Worm (Caenorhabditis elegans) whole organism, late embryonic: Measurements from ENCODE around the gene nhr-258.

Experiments
- C38D4.7 ChIP-seq: fragments of 200-800 bp; sonication (Bioruptor generic); optimal IDR thresholded peaks from 2 replicates; lab custom pipeline; 2018; ENCODE audit warnings: mild to moderate bottlenecking, missing genetic modification characterization, moderate library complexity, missing compliant biosample characterization
- K09A11.1 ChIP-seq: sonication (generic microtip); optimal IDR thresholded peaks from 2 replicates; lab custom pipeline; 2017; ENCODE audit warnings: antibody characterized with exemption, mild to moderate bottlenecking, missing genetic modification characterization, missing compliant biosample characterization; ENCODE audit not compliant: insufficient read depth
- Y22D7AL.16 ChIP-seq: sonication (generic microtip); optimal IDR thresholded peaks from 2 replicates; lab custom pipeline; 2016; ENCODE audit warnings: missing genetic modification characterization, missing compliant biosample characterization
- ahr-1 ChIP-seq: sonication (generic microtip); optimal IDR thresholded peaks from 2 replicates; lab custom pipeline; 2016; ENCODE audit warnings: missing genetic modification characterization, missing compliant biosample characterization
- ama-1 ChIP-seq: fragments of 150-350 bp; optimal IDR thresholded peaks from 2 replicates; lab custom pipeline; 2014
- ceh-19 ChIP-seq: fragments of 200-800 bp; sonication (Bioruptor generic); optimal IDR thresholded peaks from 2 replicates; lab custom pipeline; 2018; ENCODE audit warnings: mild to moderate bottlenecking, missing genetic modification characterization, missing compliant biosample characterization
- ceh-2 ChIP-seq: sonication (generic microtip); optimal IDR thresholded peaks from 2 replicates; lab custom pipeline; 2016; ENCODE audit warnings: missing genotype, missing genetic modification characterization, missing compliant biosample characterization
- ceh-22 ChIP-seq: sonication (generic microtip); optimal IDR thresholded peaks from 2 replicates; lab custom pipeline; 2017; ENCODE audit warnings: missing biosample characterization, missing genetic modification characterization
- ceh-48 ChIP-seq: sonication (generic microtip); optimal IDR thresholded peaks from 2 replicates; lab custom pipeline; 2016; ENCODE audit warnings: missing genetic modification characterization, inconsistent platforms, missing compliant biosample characterization
- ceh-6 ChIP-seq: fragments of 200-800 bp; sonication (Bioruptor generic); optimal IDR thresholded peaks from 2 replicates; lab custom pipeline; 2018; ENCODE audit warnings: mild to moderate bottlenecking, missing genetic modification characterization, missing compliant biosample characterization
- dmd-4 ChIP-seq: sonication (generic microtip); optimal IDR thresholded peaks from 2 replicates; lab custom pipeline; 2016; ENCODE audit warnings: borderline replicate concordance, missing genetic modification characterization, missing compliant biosample characterization
- elt-2 ChIP-seq: sonication (generic microtip); optimal IDR thresholded peaks from 2 replicates; lab custom pipeline; 2016; ENCODE audit warnings: missing genetic modification reagents, missing genetic modification characterization, missing compliant biosample characterization
- elt-4 ChIP-seq: sonication (generic microtip); optimal IDR thresholded peaks from 2 replicates; lab custom pipeline; 2016; ENCODE audit warnings: missing genetic modification characterization, missing compliant biosample characterization
- ets-4 ChIP-seq: sonication (generic microtip); optimal IDR thresholded peaks from 2 replicates; lab custom pipeline; 2016; ENCODE audit warnings: missing genetic modification characterization, missing compliant biosample characterization
- gmeb-2 ChIP-seq: sonication (generic microtip); optimal IDR thresholded peaks from 2 replicates; lab custom pipeline; 2016; ENCODE audit warnings: missing genetic modification characterization, inconsistent platforms, missing compliant biosample characterization
- hlh-15 ChIP-seq: sonication (generic microtip); optimal IDR thresholded peaks from 2 replicates; lab custom pipeline; 2016; ENCODE audit warnings: missing genetic modification characterization, missing compliant biosample characterization
- hlh-6 ChIP-seq: sonication (generic microtip); optimal IDR thresholded peaks from 2 replicates; lab custom pipeline; 2016; ENCODE audit warnings: missing genotype, missing genetic modification characterization, missing compliant biosample characterization
- hlh-8 ChIP-seq: sonication (generic microtip); optimal IDR thresholded peaks from 2 replicates; lab custom pipeline; 2016; ENCODE audit warnings: missing genotype, missing genetic modification characterization, missing compliant biosample characterization
- lim-6 ChIP-seq: sonication (generic microtip); optimal IDR thresholded peaks from 2 replicates; lab custom pipeline; 2016; ENCODE audit warnings: missing genetic modification characterization, missing compliant biosample characterization
- madf-2 ChIP-seq: sonication (generic microtip); optimal IDR thresholded peaks from 2 replicates; lab custom pipeline; 2017; ENCODE audit warnings: missing genetic modification characterization, missing compliant biosample characterization
- nfya-1 ChIP-seq: sonication (generic microtip); optimal IDR thresholded peaks from 2 replicates; lab custom pipeline; 2017; ENCODE audit warnings: missing genetic modification characterization, mild to moderate bottlenecking, missing compliant biosample characterization, antibody characterized with exemption, moderate library complexity
- nhr-11 ChIP-seq: fragments of 150-350 bp; optimal IDR thresholded peaks from 2 replicates; lab custom pipeline; 2014; ENCODE audit warnings: missing biosample characterization, missing genetic modification characterization
- nhr-232 ChIP-seq: sonication (generic microtip); optimal IDR thresholded peaks from 2 replicates; lab custom pipeline; 2016; ENCODE audit warnings: missing genetic modification characterization, missing compliant biosample characterization
- npax-4 ChIP-seq: sonication (generic microtip); optimal IDR thresholded peaks from 2 replicates; lab custom pipeline; 2016; ENCODE audit warnings: missing genetic modification characterization, missing compliant biosample characterization
- pat-9 ChIP-seq: fragments of 200-800 bp; sonication (Bioruptor generic); optimal IDR thresholded peaks from 2 replicates; lab custom pipeline; 2018; ENCODE audit warnings: mild to moderate bottlenecking, missing genetic modification characterization, moderate library complexity, missing compliant biosample characterization
- pax-1 ChIP-seq: fragments of 150-350 bp; optimal IDR thresholded peaks from 2 replicates; lab custom pipeline; 2014; ENCODE audit warnings: missing biosample characterization, missing genetic modification characterization
- pha-4 ChIP-seq: fragments of 150-350 bp; optimal IDR thresholded peaks from 2 replicates; lab custom pipeline; 2018; ENCODE audit warnings: missing biosample characterization, missing genetic modification reagents, missing genetic modification characterization
- pqm-1 ChIP-seq: sonication (generic microtip); optimal IDR thresholded peaks from 2 replicates; lab custom pipeline; 2016; ENCODE audit warnings: missing genetic modification characterization, missing compliant biosample characterization
- pros-1 ChIP-seq: fragments of 150-350 bp; optimal IDR thresholded peaks from 2 replicates; lab custom pipeline; 2014; ENCODE audit warnings: missing biosample characterization, missing genetic modification reagents, missing genetic modification characterization
- ref-2 ChIP-seq: sonication (generic microtip); optimal IDR thresholded peaks from 2 replicates; lab custom pipeline; 2016; ENCODE audit warnings: missing genetic modification characterization, missing compliant biosample characterization
- sdc-2 ChIP-seq: sonication (generic microtip); optimal IDR thresholded peaks from 2 replicates; lab custom pipeline; 2016; ENCODE audit warnings: missing genotype, missing genetic modification characterization, missing compliant biosample characterization
- sox-2 ChIP-seq: fragments of 200-800 bp; sonication (Bioruptor generic); IDR thresholded peaks from 2 replicates; pipeline ENCODE4 v1.3.6; 2022; ENCODE audit warnings: missing genetic modification reagents, missing genetic modification characterization, missing compliant biosample characterization
- sox-4 ChIP-seq: sonication (generic microtip); optimal IDR thresholded peaks from 2 replicates; lab custom pipeline; 2017; ENCODE audit warnings: mild to moderate bottlenecking, missing genetic modification characterization, inconsistent platforms, missing compliant biosample characterization
- syd-9 ChIP-seq: sonication (generic microtip); optimal IDR thresholded peaks from 2 replicates; lab custom pipeline; 2016; ENCODE audit warnings: mild to moderate bottlenecking, missing genetic modification characterization, moderate library complexity, missing compliant biosample characterization
- tbx-2 ChIP-seq: sonication (generic microtip); optimal IDR thresholded peaks from 2 replicates; lab custom pipeline; 2016; ENCODE audit warnings: missing genetic modification characterization, missing compliant biosample characterization
- unc-86 ChIP-seq: sonication (generic microtip); optimal IDR thresholded peaks from 2 replicates; lab custom pipeline; 2016; ENCODE audit warnings: missing genetic modification characterization, missing compliant biosample characterization
- zip-5 ChIP-seq: sonication (generic microtip); optimal IDR thresholded peaks from 2 replicates; lab custom pipeline; 2016; ENCODE audit warnings: missing genetic modification characterization, missing compliant biosample characterization
- ztf-16 ChIP-seq: sonication (generic microtip); optimal IDR thresholded peaks from 2 replicates; lab custom pipeline; 2017; ENCODE audit warnings: missing genetic modification characterization, missing compliant biosample characterization

The nhr-258 gene

DNA sequence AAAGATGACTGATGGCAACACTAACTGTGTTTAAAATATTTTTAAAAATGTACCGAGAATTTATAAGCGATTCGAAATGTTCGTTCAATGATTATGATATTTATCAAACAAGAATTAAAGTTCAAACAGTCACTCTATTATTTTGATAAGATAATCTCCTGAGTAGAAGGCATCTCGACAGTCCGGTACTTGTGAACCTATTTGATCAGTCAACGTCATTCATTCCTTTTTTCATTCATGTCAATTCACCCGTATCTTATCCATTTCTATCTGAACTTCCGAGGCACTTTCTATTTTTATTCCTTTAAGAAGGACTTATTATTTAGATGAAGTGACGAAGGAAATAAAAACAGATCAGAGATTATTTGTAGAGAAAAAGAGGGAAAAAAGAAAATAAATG is at the start of gene nhr-258:
TSS of gene nhr-258 (plus strand) at position 365 of the 400 bp plus-strand sequence.
- TF ChIP-seq ztf-16: no peak
- TF ChIP-seq hlh-6 (tag; lab: Kevin White, UChicago): no peak
- no peak for TF ChIP-seq lim-6 (tag; lab: Kevin White, UChicago)
- no peak for TF ChIP-seq ceh-6 (GFP tag; lab: Kevin White, UChicago)
- TF ChIP-seq Y22D7AL.16: no peak
- no peak for TF ChIP-seq madf-2
- TF ChIP-seq pros-1: no peak
- no peak for TF ChIP-seq pha-4
- TF ChIP-seq ref-2 (tag; lab: Kevin White, UChicago): no peak
- no peak for TF ChIP-seq ahr-1 (tag; lab: Kevin White, UChicago)
- no peak for TF ChIP-seq syd-9 (tag; lab: Kevin White, UChicago)
- no peak for TF ChIP-seq ceh-22 (tag; lab: Kevin White, UChicago)
- no peak for TF ChIP-seq K09A11.1
- no peak for TF ChIP-seq sox-2 (GFP tag; lab: Robert Waterston, UW)
- no peak for TF ChIP-seq pqm-1 (tag; lab: Kevin White, UChicago)
- TF ChIP-seq ets-4: no peak

DNA sequence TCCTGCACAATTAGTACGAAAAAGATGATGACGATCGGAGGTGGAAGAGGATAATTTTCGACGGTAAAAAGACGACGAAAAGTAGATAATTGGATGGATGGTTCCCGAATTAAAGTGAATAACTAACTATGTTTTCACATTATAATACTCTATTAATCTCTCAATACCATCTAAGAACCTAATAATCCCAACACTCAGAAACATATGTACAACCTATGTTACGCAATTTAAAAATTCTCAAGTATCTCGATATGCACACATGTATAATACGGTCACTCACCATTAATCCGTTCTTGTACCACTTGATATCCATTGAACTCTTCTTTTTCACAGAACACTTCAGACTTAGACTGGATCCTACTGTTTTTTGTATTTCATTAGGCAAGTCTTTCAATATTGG is 44.0 kb upstream of the nhr-258 start:
- TF ChIP-seq sox-4 (tag; lab: Kevin White, UChicago): no peak
- TF ChIP-seq ceh-2: no peak
- TF ChIP-seq hlh-8 (tag; lab: Kevin White, UChicago): no peak
- TF ChIP-seq ceh-22 (tag; lab: Kevin White, UChicago): no peak
- no peak for TF ChIP-seq hlh-15
- no peak for TF ChIP-seq ref-2 (tag; lab: Kevin White, UChicago)
- TF ChIP-seq dmd-4: no peak
- no peak for TF ChIP-seq ztf-16

DNA sequence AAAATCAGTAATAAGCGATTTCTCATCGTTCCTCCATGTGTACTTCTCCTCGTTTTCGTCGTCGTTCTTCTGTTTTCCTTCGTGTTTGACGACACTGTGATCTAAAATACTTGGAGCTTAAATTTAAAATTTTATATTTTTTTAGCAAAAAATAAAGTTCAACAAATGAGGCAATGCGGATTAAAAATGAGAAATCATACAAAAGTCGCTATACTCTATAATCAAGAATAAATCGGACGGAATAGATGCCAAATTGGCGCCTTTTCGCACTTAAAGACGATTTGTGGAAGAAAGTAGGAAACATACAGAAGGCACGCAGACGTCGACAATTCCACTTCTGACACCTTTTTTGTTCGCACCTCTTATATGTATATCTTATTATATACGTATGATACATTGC is 40.7 kb upstream of the nhr-258 start, which contains the start of gene rig-4:
TSS of gene rig-4 (minus strand) at position 101 of the 400 bp plus-strand sequence.
- no peak for TF ChIP-seq elt-2 (tag; lab: Kevin White, UChicago)
- TF ChIP-seq npax-4 (tag; lab: Kevin White, UChicago): no peak
- no peak for TF ChIP-seq ceh-19 (GFP tag; lab: Kevin White, UChicago)
- no peak for TF ChIP-seq nhr-232 (tag; lab: Kevin White, UChicago)
- no peak for TF ChIP-seq zip-5
- TF ChIP-seq ztf-16: no peak

DNA sequence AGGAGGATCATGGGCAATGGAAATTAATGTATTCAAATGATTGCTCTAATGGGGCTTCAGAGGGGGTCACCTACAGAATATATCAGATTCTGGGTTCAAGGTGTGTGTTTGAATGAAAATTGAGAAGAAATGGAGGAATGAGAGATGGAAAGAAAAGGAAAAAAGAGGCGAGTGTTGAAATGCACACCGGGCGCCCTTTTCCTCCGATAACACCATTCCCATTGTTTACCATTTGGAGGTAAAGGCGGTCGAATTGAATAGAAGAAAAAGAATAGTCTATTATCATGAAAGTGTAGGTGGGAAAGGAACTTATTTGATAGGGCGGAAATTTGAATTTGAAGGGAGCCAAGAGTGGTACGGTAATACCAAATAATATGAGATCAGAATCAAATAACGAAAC is 39.4 kb upstream of the nhr-258 start:
- no peak for TF ChIP-seq ama-1
- TF ChIP-seq gmeb-2 (tag; lab: Kevin White, UChicago): no peak
- TF ChIP-seq pat-9 (tag; lab: Kevin White, UChicago): no peak
- no peak for TF ChIP-seq lim-6 (tag; lab: Kevin White, UChicago)
- no peak for TF ChIP-seq nhr-232 (tag; lab: Kevin White, UChicago)
- TF ChIP-seq nfya-1: no peak
- TF ChIP-seq unc-86 (tag; lab: Kevin White, UChicago): no peak
- no peak for TF ChIP-seq K09A11.1

ce11 chrIV:8006161-8006560 is 38.6 kb upstream of the nhr-258 start:
- TF ChIP-seq tbx-2 (tag; lab: Kevin White, UChicago) (no peak), hlh-6 (tag; lab: Kevin White, UChicago) (no peak)

DNA sequence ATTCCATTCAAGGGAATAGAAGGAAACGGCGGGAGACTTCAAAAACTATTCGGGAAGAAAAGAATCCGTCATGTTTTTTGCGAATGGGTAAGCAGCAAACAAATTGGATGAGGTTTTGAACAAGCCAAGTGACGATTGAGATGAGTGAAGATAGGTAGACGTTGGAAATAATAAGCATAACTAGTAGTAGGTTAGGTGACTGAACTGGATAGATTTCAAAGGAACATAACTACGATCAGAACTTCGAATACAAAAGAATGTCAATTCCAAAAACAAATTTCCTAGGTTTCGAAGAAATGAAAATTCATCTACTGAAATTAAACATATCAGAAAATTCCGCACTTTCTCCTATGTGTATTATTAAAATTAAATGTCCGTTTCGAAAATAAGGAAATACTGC is 37.2 kb upstream of the nhr-258 start:
- TF ChIP-seq C38D4.7 (GFP tag; lab: Kevin White, UChicago) (no peak), nhr-11 (tag; lab: Kevin White, UChicago) (no peak), pax-1 (tag; lab: Kevin White, UChicago) (no peak), K09A11.1 (no peak), lim-6 (tag; lab: Kevin White, UChicago) (no peak), syd-9 (tag; lab: Kevin White, UChicago) (no peak), sdc-2 (tag; lab: Kevin White, UChicago) (no peak), elt-4 (tag; lab: Kevin White, UChicago) (no peak), pha-4 (no peak), ceh-48 (no peak)
